Fruit fly (Drosophila melanogaster): Measurements from ENCODE around the gene CG33108.

The CG33108 gene

dm6 chr3R:23960865-23961264 is 34.6 kb upstream of the CG33108 start:
- no peak for TF ChIP-seq br (GFP tag; optimal IDR thresholded peaks at IDR 0.05)
- TF ChIP-seq Hnf4 (GFP tag; optimal IDR thresholded peaks at IDR 0.05): no peak
- TF ChIP-seq ey (GFP tag; optimal IDR thresholded peaks at IDR 0.05): no peak
- TF ChIP-seq Hr83 (GFP tag; optimal IDR thresholded peaks at IDR 0.05; ENCODE audit: poor library complexity, severe bottlenecking): no peak
- TF ChIP-seq Myc (optimal IDR thresholded peaks at IDR 0.05): no peak
- TF ChIP-seq psq (GFP tag; optimal IDR thresholded peaks at IDR 0.05): no peak
- no peak for TF ChIP-seq N (GFP tag; optimal IDR thresholded peaks at IDR 0.05)
- no peak for TF ChIP-seq HLH106 (tag; optimal IDR thresholded peaks at IDR 0.05)
- TF ChIP-seq CG32264 (GFP tag; optimal IDR thresholded peaks at IDR 0.05): no peak
- no peak for TF ChIP-seq sage (GFP tag; optimal IDR thresholded peaks at IDR 0.05)
- TF ChIP-seq woc (GFP tag; optimal IDR thresholded peaks at IDR 0.05): no peak
- no peak for TF ChIP-seq CrebA (GFP tag; optimal IDR thresholded peaks at IDR 0.05; ENCODE audit: borderline replicate concordance)
- TF ChIP-seq dmrt93B (GFP tag; optimal IDR thresholded peaks at IDR 0.05): no peak
- no peak for TF ChIP-seq Vsx2 (GFP tag; optimal IDR thresholded peaks at IDR 0.05; ENCODE audit: partially characterized antibody)
- TF ChIP-seq Hr78 (GFP tag; optimal IDR thresholded peaks at IDR 0.05): no peak

dm6 chr3R:23962781-23963222 is 32.7 kb upstream of the CG33108 start, which contains the start of gene CG31140:
Gene CG31140, plus strand, starts transcription at chr3R:23963180.
- TF ChIP-seq brk (GFP tag; optimal IDR thresholded peaks at IDR 0.05): no peak
- no peak for TF ChIP-seq foxo (GFP tag; optimal IDR thresholded peaks at IDR 0.05)
- TF ChIP-seq rgr (GFP tag; optimal IDR thresholded peaks at IDR 0.05): peak; percentile 6
- TF ChIP-seq Dif (GFP tag; optimal IDR thresholded peaks at IDR 0.05; ENCODE audit: partially characterized antibody): peak; percentile 43
- peak; percentile 26 for TF ChIP-seq Sp1 (GFP tag; optimal IDR thresholded peaks at IDR 0.05)
- no peak for TF ChIP-seq OdsH (GFP tag; optimal IDR thresholded peaks at IDR 0.05)
- no peak for TF ChIP-seq sage (GFP tag; optimal IDR thresholded peaks at IDR 0.05)
- no peak for TF ChIP-seq fru (GFP tag; optimal IDR thresholded peaks at IDR 0.05)
- peak; percentile 10 for TF ChIP-seq Vsx2 (GFP tag; optimal IDR thresholded peaks at IDR 0.05; ENCODE audit: partially characterized antibody)
- TF ChIP-seq pan (optimal IDR thresholded peaks at IDR 0.05): no peak
- no peak for TF ChIP-seq tai (GFP tag; optimal IDR thresholded peaks at IDR 0.05)
- no peak for TF ChIP-seq lola (GFP tag; optimal IDR thresholded peaks at IDR 0.05)
- TF ChIP-seq Rel (GFP tag; optimal IDR thresholded peaks at IDR 0.05): no peak
- peak; percentile 22 for TF ChIP-seq Rel (tag; optimal IDR thresholded peaks at IDR 0.05)
- TF ChIP-seq CrebA (GFP tag; optimal IDR thresholded peaks at IDR 0.05; ENCODE audit: borderline replicate concordance): no peak
- TF ChIP-seq dl (GFP tag; optimal IDR thresholded peaks at IDR 0.05; ENCODE audit: insufficient read depth in 1 of 2, partially characterized antibody in 2 of 2): peak in 1 of 2 experiments; percentile 6

- TF ChIP-seq CrebA (GFP tag; optimal IDR thresholded peaks at IDR 0.05; ENCODE audit: borderline replicate concordance) (no peak), pan (optimal IDR thresholded peaks at IDR 0.05) (no peak), dsf (GFP tag; optimal IDR thresholded peaks at IDR 0.05; ENCODE audit: borderline replicate concordance) (no peak), psq (GFP tag; optimal IDR thresholded peaks at IDR 0.05) (no peak), CG32264 (GFP tag; optimal IDR thresholded peaks at IDR 0.05) (no peak), GATAd (GFP tag; optimal IDR thresholded peaks at IDR 0.05) (no peak), Hnf4 (GFP tag; optimal IDR thresholded peaks at IDR 0.05) (no peak), sv (GFP tag; optimal IDR thresholded peaks at IDR 0.05) (no peak), Mio (GFP tag; optimal IDR thresholded peaks at IDR 0.05) (no peak), tai (GFP tag; optimal IDR thresholded peaks at IDR 0.05) (no peak), Dfd (GFP tag; optimal IDR thresholded peaks at IDR 0.05) (no peak), CG9705 (GFP tag; optimal IDR thresholded peaks at IDR 0.05) (no peak), h (GFP tag; optimal IDR thresholded peaks at IDR 0.05) (no peak), Jra (GFP tag; optimal IDR thresholded peaks at IDR 0.05) (no peak), brk (GFP tag; optimal IDR thresholded peaks at IDR 0.05) (no peak), Hr78 (GFP tag; optimal IDR thresholded peaks at IDR 0.05) (no peak), jim (GFP tag; optimal IDR thresholded peaks at IDR 0.05) (no peak), N (GFP tag; optimal IDR thresholded peaks at IDR 0.05) (no peak), Abd-B (GFP tag; optimal IDR thresholded peaks at IDR 0.05) (no peak)
These were observed 30.3 kb upstream of the CG33108 start for dm6 chr3R:23964913-23965718.
